Fruit fly (Drosophila melanogaster) whole organism, embryonic: ENCODE results near the gene CG12470.
A peak's percentile ranks its signal among the peaks of the same experiment; 100 is the strongest.

Experiments
- CG10209 ChIP-seq: fragments of 200-800 bp; sonication (Bioruptor generic); optimal IDR thresholded peaks from 3 replicates; lab custom pipeline; 2017; ENCODE audit warnings: missing biosample characterization, mild to moderate bottlenecking, missing genetic modification characterization, missing genetic modification reagents
- CG10274 ChIP-seq: fragments of 200-800 bp; sonication (Bioruptor generic); optimal IDR thresholded peaks from 3 replicates; lab custom pipeline; 2017; ENCODE audit warnings: missing biosample characterization, mild to moderate bottlenecking, missing genetic modification characterization
- CG10654 ChIP-seq: fragments of 200-800 bp; sonication (Bioruptor generic); optimal IDR thresholded peaks from 2 replicates; lab custom pipeline; 2016; ENCODE audit warnings: missing biosample characterization, missing genetic modification characterization
- CG11696 ChIP-seq: fragments of 200-800 bp; sonication (Bioruptor generic); IDR thresholded peaks from 2 replicates; pipeline ENCODE4 v1.3.6; 2022; ENCODE audit warnings: missing biosample characterization, missing genetic modification characterization
- CG11723 ChIP-seq: fragments of 200-800 bp; sonication (Bioruptor generic); optimal IDR thresholded peaks from 2 replicates; lab custom pipeline; 2017; ENCODE audit warnings: missing biosample characterization, mild to moderate bottlenecking, missing genetic modification characterization
- CG12236 ChIP-seq: fragments of 200-800 bp; sonication (Bioruptor generic); optimal IDR thresholded peaks from 2 replicates; lab custom pipeline; 2016; ENCODE audit warnings: missing biosample characterization, missing genetic modification characterization
- CG13287 ChIP-seq: fragments of 200-800 bp; sonication (Bioruptor generic); IDR thresholded peaks from 2 replicates; pipeline ENCODE4 v1.3.6; 2022; ENCODE audit warnings: missing biosample characterization, missing genetic modification characterization; ENCODE audit not compliant: partially characterized antibody
- CG13296 ChIP-seq: fragments of 200-800 bp; sonication (Bioruptor generic); optimal IDR thresholded peaks from 3 replicates; lab custom pipeline; 2018; ENCODE audit warnings: missing biosample characterization, mild to moderate bottlenecking, missing genetic modification characterization
- CG13775 ChIP-seq: fragments of 200-800 bp; sonication (Bioruptor generic); optimal IDR thresholded peaks from 3 replicates; lab custom pipeline; 2017; ENCODE audit warnings: missing biosample characterization, mild to moderate bottlenecking, missing genetic modification characterization
- CG14441 ChIP-seq: fragments of 200-800 bp; sonication (Bioruptor generic); IDR thresholded peaks from 2 replicates; pipeline ENCODE4 v1.3.6; 2022; ENCODE audit warnings: missing biosample characterization, missing genetic modification characterization
- CG14965 ChIP-seq: fragments of 200-800 bp; sonication (Bioruptor generic); optimal IDR thresholded peaks from 2 replicates; lab custom pipeline; 2016; ENCODE audit warnings: missing biosample characterization, missing genetic modification characterization, borderline replicate concordance
- CG15269 ChIP-seq: fragments of 200-800 bp; sonication (Bioruptor generic); optimal IDR thresholded peaks from 2 replicates; lab custom pipeline; 2018; ENCODE audit warnings: missing biosample characterization, mild to moderate bottlenecking, missing genetic modification characterization, moderate library complexity
- CG16813 ChIP-seq: fragments of 200-800 bp; sonication (Bioruptor generic); IDR thresholded peaks from 3 replicates; pipeline ENCODE4 v1.3.6; 2022; ENCODE audit warnings: missing biosample characterization, missing genetic modification characterization; ENCODE audit not compliant: partially characterized antibody
- CG2199 ChIP-seq: fragments of 200-800 bp; sonication (Bioruptor generic); IDR thresholded peaks from 3 replicates; pipeline ENCODE4 v1.3.6; 2022; ENCODE audit warnings: missing biosample characterization, missing genetic modification characterization
- CG2678 ChIP-seq: fragments of 200-800 bp; sonication (Bioruptor generic); optimal IDR thresholded peaks from 3 replicates; lab custom pipeline; 2019; ENCODE audit warnings: missing biosample characterization, mild to moderate bottlenecking, missing genetic modification characterization, moderate library complexity
- CG3838 ChIP-seq: fragments of 200-800 bp; sonication (Bioruptor generic); optimal IDR thresholded peaks from 3 replicates; lab custom pipeline; 2016; ENCODE audit warnings: missing biosample characterization, missing genetic modification characterization
- CG3995 ChIP-seq: fragments of 200-800 bp; sonication (Bioruptor generic); optimal IDR thresholded peaks from 3 replicates; lab custom pipeline; 2016; ENCODE audit warnings: missing biosample characterization, missing genetic modification characterization
- CG4854 ChIP-seq: fragments of 200-800 bp; sonication (Bioruptor generic); optimal IDR thresholded peaks from 2 replicates; lab custom pipeline; 2016; ENCODE audit warnings: missing biosample characterization, missing genetic modification characterization, inconsistent platforms
- CG7556 ChIP-seq: fragments of 200-800 bp; sonication (Bioruptor generic); optimal IDR thresholded peaks from 2 replicates; lab custom pipeline; 2017; ENCODE audit warnings: missing biosample characterization, mild to moderate bottlenecking, missing genetic modification characterization
- CG8089 ChIP-seq: fragments of 200-800 bp; sonication (Bioruptor generic); optimal IDR thresholded peaks from 3 replicates; lab custom pipeline; 2016; ENCODE audit warnings: missing biosample characterization, missing genetic modification characterization
- CG8944 ChIP-seq: fragments of 200-800 bp; sonication (Bioruptor generic); optimal IDR thresholded peaks from 3 replicates; lab custom pipeline; 2016; ENCODE audit warnings: missing biosample characterization, missing genetic modification characterization
- HHEX ChIP-seq: fragments of 200-800 bp; sonication (Bioruptor generic); optimal IDR thresholded peaks from 3 replicates; lab custom pipeline; 2017; ENCODE audit warnings: missing biosample characterization, mild to moderate bottlenecking, missing genetic modification characterization, missing genetic modification reagents
- HLH3B ChIP-seq: fragments of 200-800 bp; sonication (Bioruptor generic); IDR thresholded peaks from 2 replicates; pipeline ENCODE4 v1.3.6; 2022; ENCODE audit warnings: missing biosample characterization, missing genetic modification characterization
- HmgD ChIP-seq: fragments of 200-800 bp; sonication (Bioruptor generic); optimal IDR thresholded peaks from 3 replicates; lab custom pipeline; 2016; ENCODE audit warnings: missing biosample characterization, missing genetic modification characterization
- MBD-R2 ChIP-seq: fragments of 200-800 bp; sonication (Bioruptor generic); IDR thresholded peaks from 2 replicates; pipeline ENCODE4 v1.3.6; 2022; ENCODE audit warnings: missing biosample characterization, missing genetic modification characterization
- Myb ChIP-seq: fragments of 200-800 bp; sonication (Bioruptor generic); optimal IDR thresholded peaks from 2 replicates; lab custom pipeline; 2016; ENCODE audit warnings: missing biosample characterization, missing genetic modification characterization
- NK7.1 ChIP-seq: fragments of 200-800 bp; sonication (Bioruptor generic); optimal IDR thresholded peaks from 3 replicates; lab custom pipeline; 2016; ENCODE audit warnings: missing biosample characterization, missing genetic modification characterization
- Poxn ChIP-seq: fragments of 200-800 bp; sonication (Bioruptor generic); IDR thresholded peaks from 2 replicates; pipeline ENCODE4 v1.3.6; 2022; ENCODE audit warnings: missing biosample characterization, missing genetic modification characterization
- Ssrp ChIP-seq: fragments of 200-800 bp; sonication (Bioruptor generic); optimal IDR thresholded peaks from 2 replicates; lab custom pipeline; 2018; ENCODE audit warnings: missing biosample characterization, mild to moderate bottlenecking, missing genetic modification characterization, moderate library complexity
- Tbp ChIP-seq: fragments of >200 bp; optimal IDR thresholded peaks from 2 replicates; lab custom pipeline; 2018; ENCODE audit warnings: missing biosample characterization, missing genetic modification characterization
- abd-A ChIP-seq: fragments of 200-800 bp; sonication (Bioruptor generic); optimal IDR thresholded peaks from 3 replicates; lab custom pipeline; 2019; ENCODE audit warnings: missing biosample characterization, mild to moderate bottlenecking, missing genetic modification characterization, moderate library complexity
- amos ChIP-seq: fragments of 200-800 bp; sonication (Bioruptor generic); IDR thresholded peaks from 2 replicates; pipeline ENCODE4 v1.3.6; 2022; ENCODE audit warnings: missing biosample characterization, missing genetic modification characterization; ENCODE audit not compliant: partially characterized antibody
- br ChIP-seq: fragments of >200 bp; optimal IDR thresholded peaks from 2 replicates; lab custom pipeline; 2017
- caup ChIP-seq: fragments of 200-800 bp; sonication (Bioruptor generic); optimal IDR thresholded peaks from 3 replicates; lab custom pipeline; 2017; ENCODE audit warnings: missing biosample characterization, mild to moderate bottlenecking, missing genetic modification characterization, moderate library complexity; ENCODE audit not compliant: severe bottlenecking
- crol ChIP-seq: fragments of 200-800 bp; sonication (Bioruptor generic); IDR thresholded peaks from 2 replicates; pipeline ENCODE4 v1.3.6; 2022; ENCODE audit warnings: missing biosample characterization, missing genetic modification characterization
- esg ChIP-seq: fragments of 200-800 bp; sonication (Bioruptor generic); conservative IDR thresholded peaks from 2 replicates; pipeline ENCODE4 v1.3.6; 2022; ENCODE audit warnings: missing biosample characterization, missing genetic modification characterization
- gsb-n ChIP-seq: fragments of 200-800 bp; sonication (Bioruptor generic); optimal IDR thresholded peaks from 3 replicates; lab custom pipeline; 2018; ENCODE audit warnings: missing biosample characterization, mild to moderate bottlenecking, missing genetic modification characterization
- ham ChIP-seq: fragments of 200-800 bp; sonication (Bioruptor generic); IDR thresholded peaks from 2 replicates; pipeline ENCODE4 v1.3.6; 2022; ENCODE audit warnings: missing biosample characterization, missing genetic modification characterization
- ind ChIP-seq: fragments of 200-800 bp; sonication (Bioruptor generic); optimal IDR thresholded peaks from 3 replicates; lab custom pipeline; 2016; ENCODE audit warnings: missing biosample characterization, missing genetic modification characterization
- insv ChIP-seq, 2 experiments: fragments of 200-800 bp; sonication (Bioruptor generic); optimal IDR thresholded peaks; 3 replicates each; lab custom pipeline; 2016 to 2018; ENCODE audit warnings: missing biosample characterization in 2 of 2, missing genetic modification characterization in 2 of 2
- lilli ChIP-seq: fragments of 200-800 bp; sonication (Bioruptor generic); optimal IDR thresholded peaks from 3 replicates; lab custom pipeline; 2016; ENCODE audit warnings: missing biosample characterization, missing genetic modification characterization
- lov ChIP-seq, 2 experiments: fragments of 200-800 bp in 1 of 2; fragments of >200 bp in 1 of 2; sonication (Bioruptor generic) in 1 of 2; IDR thresholded peaks in 1 of 2; optimal IDR thresholded peaks in 1 of 2; 2 replicates in 1 of 2; 3 replicates in 1 of 2; pipeline versions ENCODE4 v1.3.6 to Lab custom; 2017 to 2022; ENCODE audit warnings: missing biosample characterization in 1 of 2, missing genetic modification characterization in 1 of 2
- pan ChIP-seq, 4 experiments: fragments of >200 bp in 3 of 4; fragments of 200-800 bp in 1 of 4; sonication (Bioruptor generic) in 1 of 4; optimal IDR thresholded peaks in 3 of 4; IDR thresholded peaks in 1 of 4; 2 replicates each; pipeline versions ENCODE4 v1.3.6 to Lab custom; 2017 to 2022; ENCODE audit warnings: missing biosample characterization in 2 of 4, missing genetic modification characterization in 2 of 4, mixed read lengths in 1 of 4
- pb ChIP-seq: fragments of 200-800 bp; sonication (Bioruptor generic); optimal IDR thresholded peaks from 3 replicates; lab custom pipeline; 2016; ENCODE audit warnings: missing biosample characterization, missing genetic modification characterization
- pho ChIP-seq: fragments of 200-800 bp; sonication (Bioruptor generic); optimal IDR thresholded peaks from 2 replicates; lab custom pipeline; 2016; ENCODE audit warnings: missing biosample characterization, missing genetic modification characterization
- pnt ChIP-seq: fragments of 200-800 bp; sonication (Bioruptor generic); optimal IDR thresholded peaks from 3 replicates; lab custom pipeline; 2016; ENCODE audit warnings: missing biosample characterization, missing genetic modification characterization
- ro ChIP-seq: fragments of 200-800 bp; sonication (Bioruptor generic); IDR thresholded peaks from 2 replicates; pipeline ENCODE4 v1.3.6; 2022; ENCODE audit warnings: missing biosample characterization, missing genetic modification characterization
- slbo ChIP-seq: fragments of 200-800 bp; sonication (Bioruptor generic); IDR thresholded peaks from 2 replicates; pipeline ENCODE4 v1.3.6; 2022; ENCODE audit warnings: missing biosample characterization, missing genetic modification characterization
- tgo ChIP-seq: fragments of 200-800 bp; sonication (Bioruptor generic); IDR thresholded peaks from 3 replicates; pipeline ENCODE4 v1.3.6; 2022; ENCODE audit warnings: missing biosample characterization, missing genetic modification characterization
- vfl ChIP-seq: fragments of 200-800 bp; sonication (Bioruptor generic); optimal IDR thresholded peaks from 2 replicates; lab custom pipeline; 2016; ENCODE audit warnings: missing biosample characterization, missing genetic modification characterization

The CG12470 gene

dm6 chrX:263728-264344, 43.6 kb upstream of the CG12470 start, which contains the start of gene CG13377 (continued):
- TF ChIP-seq CG13296 (GFP tag; lab: Kevin White, UChicago) (no peak), CG2199 (GFP tag; lab: Robert Waterston, UW) (no peak), ro (GFP tag; lab: Robert Waterston, UW) (no peak), CG15269 (tag; lab: Kevin White, UChicago) (no peak), HLH3B (GFP tag; lab: Robert Waterston, UW) (no peak), CG13287 (peak; percentile 14; the same call in 1 of the 2 replicates), slbo (GFP tag; lab: Robert Waterston, UW) (peak; percentile 57), pho (no peak), caup (GFP tag; lab: Kevin White, UChicago) (peak; percentile 6), abd-A (tag; lab: Kevin White, UChicago) (peak; percentile 41), CG14441 (GFP tag; lab: Robert Waterston, UW) (0 out of 2 replicates have a peak, but pooled peaks have one; percentile 39), CG4854 (GFP tag; lab: Kevin White, UChicago) (no peak), CG3838 (GFP tag; lab: Kevin White, UChicago) (no peak), Ssrp (no peak), pan (optimal IDR thresholded peaks at IDR 0.05; lab: Kevin White, UChicago) (no peak), pan (GFP tag; optimal IDR thresholded peaks at IDR 0.05 in 1 of 2, IDR thresholded peaks at IDR 0.05 in 1 of 2) (peak in 1 of 2 experiments; percentile 62), br (no peak), insv (GFP tag; optimal IDR thresholded peaks at IDR 0.05; lab: Kevin White, UChicago) (no peak), Poxn (no peak), tgo (GFP tag; lab: Robert Waterston, UW) (peak; percentile 38; the same call in 1 of the 3 replicates), CG10209 (GFP tag; lab: Kevin White, UChicago) (no peak), pnt (GFP tag; lab: Kevin White, UChicago) (no peak), ind (GFP tag; lab: Kevin White, UChicago) (no peak), CG7556 (peak; percentile 16), CG13775 (GFP tag; lab: Kevin White, UChicago) (peak; percentile 15), Tbp (no peak), pb (GFP tag; lab: Kevin White, UChicago) (no peak), HHEX (peak; percentile 9), CG8089 (GFP tag; lab: Kevin White, UChicago) (no peak), ham (no peak), crol (GFP tag; lab: Robert Waterston, UW) (no peak; the same call in 1 of the 2 replicates), esg (peak; percentile 27; the same call in 1 of the 2 replicates), amos (GFP tag; lab: Robert Waterston, UW) (no peak; the same call in 1 of the 2 replicates), vfl (GFP tag; lab: Kevin White, UChicago) (no peak), CG11723 (GFP tag; lab: Kevin White, UChicago) (no peak), CG2678 (no peak), CG14965 (no peak), Myb (no peak), CG3995 (GFP tag; lab: Kevin White, UChicago) (no peak), CG8944 (GFP tag; lab: Kevin White, UChicago) (no peak), CG10274 (GFP tag; lab: Kevin White, UChicago) (no peak), MBD-R2 (no peak), HmgD (no peak), CG11696 (GFP tag; lab: Robert Waterston, UW) (peak; percentile 45; the same call in 1 of the 2 replicates), gsb-n (tag; lab: Kevin White, UChicago) (no peak), lilli (GFP tag; lab: Kevin White, UChicago) (no peak), NK7.1 (GFP tag; lab: Kevin White, UChicago) (no peak), CG10654 (GFP tag; lab: Kevin White, UChicago) (no peak), CG12236 (no peak), CG16813 (GFP tag; lab: Robert Waterston, UW) (no peak), lov (optimal IDR thresholded peaks at IDR 0.05; lab: Kevin White, UChicago) (no peak), lov (GFP tag; IDR thresholded peaks at IDR 0.05; lab: Robert Waterston, UW) (no peak)
